Fruit fly (Drosophila melanogaster): Measurements from ENCODE around the gene CG43147.

The CG43147 gene

dm6 chr3L:13296760-13297159 lies 3.2 kb downstream of the CG43147 start, which contains the start of gene Sfp70A4:
TSS of gene Sfp70A4 (minus strand) at chr3L:13296860.
- no peak for TF ChIP-seq CG1620 (GFP tag; optimal IDR thresholded peaks at IDR 0.05)

- TF ChIP-seq Mnt (GFP tag; optimal IDR thresholded peaks at IDR 0.05) = no peak
- no peak for TF ChIP-seq Crg-1 (GFP tag; optimal IDR thresholded peaks at IDR 0.05)
- no peak for TF ChIP-seq bab1 (GFP tag; optimal IDR thresholded peaks at IDR 0.05)
- no peak for TF ChIP-seq CG7045 (GFP tag; optimal IDR thresholded peaks at IDR 0.05)
- TF ChIP-seq CG7101 (tag; optimal IDR thresholded peaks at IDR 0.05) = no peak
- TF ChIP-seq CG1620 (GFP tag; optimal IDR thresholded peaks at IDR 0.05) = no peak
- TF ChIP-seq CG12768 (GFP tag; optimal IDR thresholded peaks at IDR 0.05) = no peak
Observed at dm6 chr3L:13295675-13296074, 4.3 kb downstream of the CG43147 start.

dm6 chr3L:13288161-13288560 lies 11.8 kb downstream of the CG43147 start:
- TF ChIP-seq CG7045 (GFP tag; optimal IDR thresholded peaks at IDR 0.05) (no peak), tj (GFP tag; optimal IDR thresholded peaks at IDR 0.05) (peak; percentile 19)

dm6 chr3L:13286640-13287039 lies 13.3 kb downstream of the CG43147 start:
- TF ChIP-seq Crg-1 (GFP tag; optimal IDR thresholded peaks at IDR 0.05) (no peak), CG7045 (GFP tag; optimal IDR thresholded peaks at IDR 0.05) (no peak), tj (GFP tag; optimal IDR thresholded peaks at IDR 0.05) (peak; percentile 78), kay (GFP tag; ENCODE audit: borderline replicate concordance) (no peak), CG14711 (tag; optimal IDR thresholded peaks at IDR 0.05) (no peak)

dm6 chr3L:13284308-13284707 lies 15.6 kb downstream of the CG43147 start:
- no peak for TF ChIP-seq kay (GFP tag; ENCODE audit: borderline replicate concordance)
- TF ChIP-seq CG1620 (GFP tag; optimal IDR thresholded peaks at IDR 0.05) = no peak
- TF ChIP-seq CG12768 (GFP tag; optimal IDR thresholded peaks at IDR 0.05) = no peak
- peak; percentile 10 for TF ChIP-seq toe (GFP tag; optimal IDR thresholded peaks at IDR 0.05)
- no peak for TF ChIP-seq CG33017 (tag; optimal IDR thresholded peaks at IDR 0.05)
- TF ChIP-seq pad (GFP tag; optimal IDR thresholded peaks at IDR 0.05) = no peak
- no peak for TF ChIP-seq cic (GFP tag; optimal IDR thresholded peaks at IDR 0.05)
- no peak for TF ChIP-seq Clk (GFP tag; optimal IDR thresholded peaks at IDR 0.05)

dm6 chr3L:13282039-13282438 lies 17.9 kb downstream of the CG43147 start:
- TF ChIP-seq tj (GFP tag; optimal IDR thresholded peaks at IDR 0.05) (peak; percentile 75), CG7101 (tag; optimal IDR thresholded peaks at IDR 0.05) (no peak), toe (GFP tag; optimal IDR thresholded peaks at IDR 0.05) (no peak), kay (GFP tag; ENCODE audit: borderline replicate concordance) (no peak), CG7045 (GFP tag; optimal IDR thresholded peaks at IDR 0.05) (no peak), ovo (GFP tag; optimal IDR thresholded peaks at IDR 0.05) (no peak), CG33017 (tag; optimal IDR thresholded peaks at IDR 0.05) (no peak)

- TF ChIP-seq CG7045 (GFP tag; optimal IDR thresholded peaks at IDR 0.05) (no peak), Hr96 (GFP tag; optimal IDR thresholded peaks at IDR 0.05) (no peak), cic (GFP tag; optimal IDR thresholded peaks at IDR 0.05) (no peak), CG12768 (GFP tag; optimal IDR thresholded peaks at IDR 0.05) (no peak), CG33017 (tag; optimal IDR thresholded peaks at IDR 0.05) (no peak), CG5204 (GFP tag; optimal IDR thresholded peaks at IDR 0.05) (no peak), toe (GFP tag; optimal IDR thresholded peaks at IDR 0.05) (no peak), ovo (GFP tag; optimal IDR thresholded peaks at IDR 0.05) (no peak), kay (GFP tag; ENCODE audit: borderline replicate concordance) (no peak), CG7101 (tag; optimal IDR thresholded peaks at IDR 0.05) (no peak), tj (GFP tag; optimal IDR thresholded peaks at IDR 0.05) (no peak), cnc (optimal IDR thresholded peaks at IDR 0.05) (no peak), Crg-1 (GFP tag; optimal IDR thresholded peaks at IDR 0.05) (no peak), Mnt (GFP tag; optimal IDR thresholded peaks at IDR 0.05) (no peak)
Observed at dm6 chr3L:13271282-13271681, 28.7 kb downstream of the CG43147 start.

- TF ChIP-seq Hr96 (GFP tag; optimal IDR thresholded peaks at IDR 0.05) (no peak), CG33017 (tag; optimal IDR thresholded peaks at IDR 0.05) (no peak), CG12768 (GFP tag; optimal IDR thresholded peaks at IDR 0.05) (no peak), CG1620 (GFP tag; optimal IDR thresholded peaks at IDR 0.05) (no peak), Clk (GFP tag; optimal IDR thresholded peaks at IDR 0.05) (no peak), CG7101 (tag; optimal IDR thresholded peaks at IDR 0.05) (no peak), pad (GFP tag; optimal IDR thresholded peaks at IDR 0.05) (no peak), tj (GFP tag; optimal IDR thresholded peaks at IDR 0.05) (no peak), Crg-1 (GFP tag; optimal IDR thresholded peaks at IDR 0.05) (no peak), CG5204 (GFP tag; optimal IDR thresholded peaks at IDR 0.05) (no peak), CG11617 (GFP tag; optimal IDR thresholded peaks at IDR 0.05) (no peak), cic (GFP tag; optimal IDR thresholded peaks at IDR 0.05) (no peak), toe (GFP tag; optimal IDR thresholded peaks at IDR 0.05) (no peak), ovo (GFP tag; optimal IDR thresholded peaks at IDR 0.05) (no peak), cnc (optimal IDR thresholded peaks at IDR 0.05) (no peak), Mnt (GFP tag; optimal IDR thresholded peaks at IDR 0.05) (no peak), CG7045 (GFP tag; optimal IDR thresholded peaks at IDR 0.05) (no peak), kay (GFP tag; ENCODE audit: borderline replicate concordance) (no peak)
Observed at dm6 chr3L:13267893-13268292, 32.1 kb downstream of the CG43147 start.

Measured in whole organism, adult.